Fruit fly (Drosophila melanogaster) whole organism, embryonic: ENCODE measurements around the gene RIOK2.
A peak's percentile ranks its signal among the peaks of the same experiment; 100 is the strongest.

Experiments
- Adf1 ChIP-seq: fragments of 200-800 bp; sonication (Bioruptor generic); IDR thresholded peaks from 2 replicates; pipeline ENCODE4 v1.3.6; 2022; ENCODE audit warnings: missing biosample characterization, missing genetic modification characterization
- CG10209 ChIP-seq: fragments of 200-800 bp; sonication (Bioruptor generic); optimal IDR thresholded peaks from 3 replicates; lab custom pipeline; 2017; ENCODE audit warnings: missing biosample characterization, mild to moderate bottlenecking, missing genetic modification characterization, missing genetic modification reagents
- CG10462 ChIP-seq: fragments of 200-800 bp; sonication (Bioruptor generic); optimal IDR thresholded peaks from 2 replicates; lab custom pipeline; 2016; ENCODE audit warnings: missing biosample characterization, missing genetic modification characterization
- CG10543 ChIP-seq: fragments of 200-800 bp; sonication (Bioruptor generic); optimal IDR thresholded peaks from 3 replicates; lab custom pipeline; 2017; ENCODE audit warnings: missing biosample characterization, mild to moderate bottlenecking, missing genetic modification characterization, moderate library complexity
- CG10654 ChIP-seq: fragments of 200-800 bp; sonication (Bioruptor generic); optimal IDR thresholded peaks from 2 replicates; lab custom pipeline; 2016; ENCODE audit warnings: missing biosample characterization, missing genetic modification characterization
- CG11093 ChIP-seq: fragments of 200-800 bp; sonication (Bioruptor generic); IDR thresholded peaks from 3 replicates; pipeline ENCODE4 v1.3.6; 2022; ENCODE audit warnings: missing biosample characterization, missing genetic modification characterization
- CG12071 ChIP-seq: fragments of 200-800 bp; sonication (Bioruptor generic); optimal IDR thresholded peaks from 3 replicates; lab custom pipeline; 2018; ENCODE audit warnings: missing biosample characterization, mild to moderate bottlenecking, missing genetic modification characterization
- CG12299 ChIP-seq: fragments of 200-800 bp; sonication (Bioruptor generic); optimal IDR thresholded peaks from 2 replicates; lab custom pipeline; 2018; ENCODE audit warnings: missing biosample characterization, mild to moderate bottlenecking, missing genetic modification characterization
- CG12659 ChIP-seq: fragments of 200-800 bp; sonication (Bioruptor generic); optimal IDR thresholded peaks from 3 replicates; lab custom pipeline; 2017; ENCODE audit warnings: mild to moderate bottlenecking, missing biosample characterization, missing genetic modification reagents, missing genetic modification characterization
- CG12769 ChIP-seq: fragments of 200-800 bp; sonication (Bioruptor generic); optimal IDR thresholded peaks from 2 replicates; lab custom pipeline; 2019; ENCODE audit warnings: missing biosample characterization, mild to moderate bottlenecking, missing genetic modification characterization, moderate library complexity
- CG14014 ChIP-seq: fragments of 200-800 bp; sonication (Bioruptor generic); IDR thresholded peaks from 2 replicates; pipeline ENCODE4 v1.3.6; 2022; ENCODE audit warnings: missing biosample characterization, missing genetic modification characterization
- CG15073 ChIP-seq: fragments of 200-800 bp; sonication (Bioruptor generic); optimal IDR thresholded peaks from 2 replicates; lab custom pipeline; 2016; ENCODE audit warnings: missing biosample characterization, missing genetic modification characterization
- CG15479 ChIP-seq: fragments of 200-800 bp; sonication (Bioruptor generic); optimal IDR thresholded peaks from 3 replicates; lab custom pipeline; 2019; ENCODE audit warnings: missing biosample characterization, mild to moderate bottlenecking, missing genetic modification characterization, moderate library complexity
- CG16813 ChIP-seq: fragments of 200-800 bp; sonication (Bioruptor generic); IDR thresholded peaks from 3 replicates; pipeline ENCODE4 v1.3.6; 2022; ENCODE audit warnings: missing biosample characterization, missing genetic modification characterization; ENCODE audit not compliant: partially characterized antibody
- CG18599 ChIP-seq: fragments of 200-800 bp; sonication (Bioruptor generic); optimal IDR thresholded peaks from 3 replicates; lab custom pipeline; 2017; ENCODE audit warnings: missing biosample characterization, missing genetic modification characterization, mild to moderate bottlenecking, moderate library complexity, missing genetic modification reagents
- CG34376 ChIP-seq: fragments of 200-800 bp; sonication (Bioruptor generic); optimal IDR thresholded peaks from 2 replicates; lab custom pipeline; 2018; ENCODE audit warnings: missing biosample characterization, mild to moderate bottlenecking, missing genetic modification characterization
- CG4282 ChIP-seq: fragments of 200-800 bp; sonication (Bioruptor generic); optimal IDR thresholded peaks from 2 replicates; lab custom pipeline; 2016; ENCODE audit warnings: missing biosample characterization, missing genetic modification characterization
- CG7271 ChIP-seq: fragments of 200-800 bp; sonication (Bioruptor generic); optimal IDR thresholded peaks from 2 replicates; lab custom pipeline; 2018; ENCODE audit warnings: missing biosample characterization, mild to moderate bottlenecking, missing genetic modification characterization, moderate library complexity
- CG7372 ChIP-seq: fragments of 200-800 bp; sonication (Bioruptor generic); IDR thresholded peaks from 2 replicates; pipeline ENCODE4 v1.3.6; 2022; ENCODE audit warnings: missing biosample characterization, missing genetic modification characterization
- CG7987 ChIP-seq: fragments of 200-800 bp; sonication (Bioruptor generic); optimal IDR thresholded peaks from 2 replicates; lab custom pipeline; 2018; ENCODE audit warnings: missing biosample characterization, mild to moderate bottlenecking, missing genetic modification characterization, moderate library complexity
- CG8924 ChIP-seq: fragments of 200-800 bp; optimal IDR thresholded peaks from 3 replicates; lab custom pipeline; 2019; ENCODE audit warnings: missing biosample characterization, mild to moderate bottlenecking, missing genetic modification characterization, moderate library complexity
- CG9609 ChIP-seq: fragments of 200-800 bp; sonication (Bioruptor generic); optimal IDR thresholded peaks from 3 replicates; lab custom pipeline; 2016; ENCODE audit warnings: missing biosample characterization, missing genetic modification characterization
- Dll ChIP-seq: fragments of 200-800 bp; sonication (Bioruptor generic); IDR thresholded peaks from 4 replicates; pipeline ENCODE4 v1.3.6; 2022; ENCODE audit warnings: missing biosample characterization, missing genetic modification characterization; ENCODE audit not compliant: partially characterized antibody
- Eip74EF ChIP-seq, 2 experiments: fragments of 200-800 bp in 1 of 2; fragments of >200 bp in 1 of 2; sonication (Bioruptor generic) in 1 of 2; optimal IDR thresholded peaks; 2 replicates each; lab custom pipeline; 2017 to 2019; ENCODE audit warnings: missing biosample characterization in 2 of 2, missing genetic modification characterization in 2 of 2, mild to moderate bottlenecking in 1 of 2, moderate library complexity in 1 of 2
- Hand ChIP-seq: fragments of 200-800 bp; sonication (Bioruptor generic); optimal IDR thresholded peaks from 2 replicates; lab custom pipeline; 2017; ENCODE audit warnings: mild to moderate bottlenecking, missing biosample characterization, missing genetic modification reagents, missing genetic modification characterization
- Rfx ChIP-seq: fragments of 200-800 bp; sonication (Bioruptor generic); IDR thresholded peaks from 2 replicates; pipeline ENCODE4 v1.3.6; 2022; ENCODE audit warnings: missing biosample characterization, missing genetic modification characterization
- Sox102F ChIP-seq: fragments of 200-800 bp; sonication (Bioruptor generic); optimal IDR thresholded peaks from 2 replicates; lab custom pipeline; 2018; ENCODE audit warnings: missing biosample characterization, mild to moderate bottlenecking, missing genetic modification characterization, moderate library complexity
- Ssrp ChIP-seq: fragments of 200-800 bp; sonication (Bioruptor generic); optimal IDR thresholded peaks from 2 replicates; lab custom pipeline; 2018; ENCODE audit warnings: missing biosample characterization, mild to moderate bottlenecking, missing genetic modification characterization, moderate library complexity
- Vsx1 ChIP-seq: fragments of 200-800 bp; sonication (Bioruptor generic); optimal IDR thresholded peaks from 2 replicates; lab custom pipeline; 2017; ENCODE audit warnings: missing biosample characterization, mild to moderate bottlenecking, missing genetic modification characterization, missing genetic modification reagents
- abd-A ChIP-seq: fragments of 200-800 bp; sonication (Bioruptor generic); optimal IDR thresholded peaks from 3 replicates; lab custom pipeline; 2019; ENCODE audit warnings: missing biosample characterization, mild to moderate bottlenecking, missing genetic modification characterization, moderate library complexity
- ac ChIP-seq: fragments of 200-800 bp; sonication (Bioruptor generic); optimal IDR thresholded peaks from 3 replicates; lab custom pipeline; 2017; ENCODE audit warnings: missing biosample characterization, mild to moderate bottlenecking, missing genetic modification characterization
- ash1 ChIP-seq: fragments of 200-800 bp; sonication (Bioruptor generic); optimal IDR thresholded peaks from 2 replicates; lab custom pipeline; 2018; ENCODE audit warnings: missing biosample characterization, mild to moderate bottlenecking, missing genetic modification characterization
- bigmax ChIP-seq: fragments of 200-800 bp; sonication (Bioruptor generic); optimal IDR thresholded peaks from 2 replicates; lab custom pipeline; 2018; ENCODE audit warnings: missing biosample characterization, mild to moderate bottlenecking, missing genetic modification characterization
- bowl ChIP-seq: fragments of 200-800 bp; sonication (Bioruptor generic); IDR thresholded peaks from 2 replicates; pipeline ENCODE4 v1.3.6; 2022; ENCODE audit warnings: missing biosample characterization, missing genetic modification characterization
- ci ChIP-seq: fragments of 200-800 bp; sonication (Bioruptor generic); IDR thresholded peaks from 3 replicates; pipeline ENCODE4 v1.3.6; 2022; ENCODE audit warnings: missing biosample characterization, missing genetic modification characterization
- dmrt99B ChIP-seq: fragments of 200-800 bp; sonication (Bioruptor generic); optimal IDR thresholded peaks from 2 replicates; lab custom pipeline; 2018; ENCODE audit warnings: missing biosample characterization, mild to moderate bottlenecking, missing genetic modification characterization, moderate library complexity
- exex ChIP-seq: fragments of 200-800 bp; sonication (Bioruptor generic); optimal IDR thresholded peaks from 4 replicates; lab custom pipeline; 2018; ENCODE audit warnings: missing biosample characterization, mild to moderate bottlenecking, missing genetic modification characterization, moderate library complexity
- fd102C ChIP-seq: fragments of 200-800 bp; sonication (Bioruptor generic); optimal IDR thresholded peaks from 2 replicates; lab custom pipeline; 2018; ENCODE audit warnings: missing biosample characterization, mild to moderate bottlenecking, missing genetic modification characterization, moderate library complexity
- grau ChIP-seq: fragments of 200-800 bp; optimal IDR thresholded peaks from 3 replicates; lab custom pipeline; 2019; ENCODE audit warnings: missing biosample characterization, mild to moderate bottlenecking, missing genetic modification characterization, moderate library complexity
- grn ChIP-seq: fragments of 200-800 bp; sonication (Bioruptor generic); optimal IDR thresholded peaks from 3 replicates; lab custom pipeline; 2017; ENCODE audit warnings: missing biosample characterization, missing genetic modification characterization
- kni ChIP-seq: fragments of 200-800 bp; sonication (Bioruptor generic); optimal IDR thresholded peaks from 3 replicates; lab custom pipeline; 2017; ENCODE audit warnings: mild to moderate bottlenecking, missing biosample characterization, missing genetic modification reagents, missing genetic modification characterization
- lab ChIP-seq: fragments of 200-800 bp; sonication (Bioruptor generic); optimal IDR thresholded peaks from 3 replicates; lab custom pipeline; 2017; ENCODE audit warnings: missing biosample characterization, missing genetic modification characterization, mild to moderate bottlenecking, moderate library complexity, missing genetic modification reagents
- lbe ChIP-seq: fragments of 200-800 bp; sonication (Bioruptor generic); optimal IDR thresholded peaks from 2 replicates; lab custom pipeline; 2016; ENCODE audit warnings: missing biosample characterization, mild to moderate bottlenecking, missing genetic modification characterization
- mam ChIP-seq: fragments of 200-800 bp; sonication (Bioruptor generic); optimal IDR thresholded peaks from 3 replicates; lab custom pipeline; 2016; ENCODE audit warnings: missing biosample characterization, missing genetic modification characterization
- mirr ChIP-seq: fragments of 200-800 bp; sonication (Bioruptor generic); optimal IDR thresholded peaks from 3 replicates; lab custom pipeline; 2018; ENCODE audit warnings: missing biosample characterization, mild to moderate bottlenecking, missing genetic modification characterization
- sens ChIP-seq: fragments of 200-800 bp; sonication (Bioruptor generic); peaks from one replicate; lab custom pipeline; 2016; ENCODE audit warnings: missing biosample characterization, missing genetic modification characterization
- toy ChIP-seq: fragments of 200-800 bp; sonication (Bioruptor generic); IDR thresholded peaks from 2 replicates; pipeline ENCODE4 v1.3.6; 2022; ENCODE audit warnings: missing biosample characterization, missing genetic modification characterization
- wek ChIP-seq: fragments of 200-800 bp; sonication (Bioruptor generic); optimal IDR thresholded peaks from 3 replicates; lab custom pipeline; 2018; ENCODE audit warnings: missing biosample characterization, mild to moderate bottlenecking, missing genetic modification characterization, moderate library complexity
- yki ChIP-seq: fragments of >200 bp; optimal IDR thresholded peaks from 3 replicates; lab custom pipeline; 2018

The RIOK2 gene

dm6 chr3R:25295320-25296020 is 29.8 kb downstream of the RIOK2 start, which contains the start of gene CG31102 (continued):
- no peak for TF ChIP-seq Ssrp
- peak; percentile 11 for TF ChIP-seq CG34376 (GFP tag; lab: Kevin White, UChicago)
- TF ChIP-seq grn (GFP tag; lab: Kevin White, UChicago) = peak; percentile 74
- TF ChIP-seq Sox102F = no peak
- peak; percentile 24 for TF ChIP-seq lbe (GFP tag; lab: Kevin White, UChicago)
- peak; percentile 80 for TF ChIP-seq CG12769
- no peak for TF ChIP-seq CG10209 (GFP tag; lab: Kevin White, UChicago)
- TF ChIP-seq abd-A (tag; lab: Kevin White, UChicago) = no peak
- TF ChIP-seq CG10462 (GFP tag; lab: Kevin White, UChicago) = no peak
- no peak for TF ChIP-seq CG12071 (GFP tag; lab: Kevin White, UChicago)
- TF ChIP-seq CG7987 (GFP tag; lab: Kevin White, UChicago) = no peak
- TF ChIP-seq bowl = no peak
- TF ChIP-seq Rfx = 0 out of 2 replicates have a peak, but pooled peaks have one; percentile 12
- no peak for TF ChIP-seq ash1 (GFP tag; lab: Kevin White, UChicago)
- no peak for TF ChIP-seq CG4282 (GFP tag; lab: Kevin White, UChicago)
- 0 out of 3 replicates have a peak, but pooled peaks have one; percentile 39 for TF ChIP-seq ci
- no peak for TF ChIP-seq sens (GFP tag; lab: Kevin White, UChicago)
- TF ChIP-seq Adf1 (GFP tag; lab: Robert Waterston, UW) = no peak
- TF ChIP-seq CG14014 (GFP tag; lab: Robert Waterston, UW) = no peak
- no peak for TF ChIP-seq CG8924 (tag; lab: Kevin White, UChicago)
- TF ChIP-seq CG12299 (tag; lab: Kevin White, UChicago) = no peak
- no peak for TF ChIP-seq CG15073 (GFP tag; lab: Kevin White, UChicago)
- TF ChIP-seq grau (tag; lab: Kevin White, UChicago) = no peak
- no peak for TF ChIP-seq CG10654 (GFP tag; lab: Kevin White, UChicago)
- TF ChIP-seq CG7271 (tag; lab: Kevin White, UChicago) = no peak
- TF ChIP-seq CG10543 (GFP tag; lab: Kevin White, UChicago) = peak; percentile 32
- no peak for TF ChIP-seq fd102C (GFP tag; lab: Kevin White, UChicago)
- no peak for TF ChIP-seq CG7372 (GFP tag; lab: Robert Waterston, UW)
- peak; percentile 78 for TF ChIP-seq exex
- peak; percentile 13 for TF ChIP-seq CG18599
- TF ChIP-seq CG11093 (GFP tag; lab: Robert Waterston, UW) = no peak
- no peak for TF ChIP-seq CG15479 (GFP tag; lab: Kevin White, UChicago)
- no peak for TF ChIP-seq lab (GFP tag; lab: Kevin White, UChicago)
- no peak for TF ChIP-seq yki (lab: Kevin White, UChicago)
- peak; percentile 1 for TF ChIP-seq dmrt99B (tag; lab: Kevin White, UChicago)
- TF ChIP-seq Dll = no peak
- TF ChIP-seq kni (GFP tag; lab: Kevin White, UChicago) = no peak
- peak; percentile 28 for TF ChIP-seq mirr (GFP tag; lab: Kevin White, UChicago)
- TF ChIP-seq toy (GFP tag; lab: Robert Waterston, UW) = no peak
- TF ChIP-seq CG12659 (GFP tag; lab: Kevin White, UChicago) = no peak
- no peak for TF ChIP-seq Vsx1 (GFP tag; lab: Kevin White, UChicago)
- TF ChIP-seq Hand (GFP tag; lab: Kevin White, UChicago) = no peak
- TF ChIP-seq CG9609 (GFP tag; lab: Kevin White, UChicago) = no peak
- no peak for TF ChIP-seq mam (GFP tag; lab: Kevin White, UChicago)
- no peak for TF ChIP-seq ac (GFP tag; lab: Kevin White, UChicago)
- no peak for TF ChIP-seq Eip74EF (GFP tag; optimal IDR thresholded peaks at IDR 0.05; lab: Kevin White, UChicago)
- no peak for TF ChIP-seq wek
- no peak for TF ChIP-seq CG16813 (GFP tag; lab: Robert Waterston, UW)
- no peak for TF ChIP-seq bigmax
